Fruit fly (Drosophila melanogaster) whole organism, pupa: ENCODE measurements around the gene CG6576.
A peak's percentile ranks its signal among the peaks of the same experiment; 100 is the strongest.

ENCODE experiments used
- CG10348 ChIP-seq: fragments of 200-800 bp; sonication (Bioruptor generic); IDR thresholded peaks from 2 replicates; pipeline ENCODE4 v1.3.6; 2022; ENCODE audit warnings: missing biosample characterization, missing genetic modification characterization
- CG14655 ChIP-seq: fragments of 200-800 bp; sonication (Bioruptor generic); optimal IDR thresholded peaks from 3 replicates; lab custom pipeline; 2017; ENCODE audit warnings: mild to moderate bottlenecking, missing biosample characterization, missing genetic modification reagents, missing genetic modification characterization
- CG15710 ChIP-seq: fragments of 200-800 bp; sonication (Bioruptor generic); optimal IDR thresholded peaks from 2 replicates; lab custom pipeline; 2018; ENCODE audit warnings: missing biosample characterization, mild to moderate bottlenecking, missing genetic modification characterization, moderate library complexity
- CG17806 ChIP-seq: fragments of 200-800 bp; sonication (Bioruptor generic); optimal IDR thresholded peaks from 2 replicates; lab custom pipeline; 2018; ENCODE audit warnings: missing biosample characterization, mild to moderate bottlenecking, missing genetic modification characterization, moderate library complexity
- CG32121 ChIP-seq: fragments of 200-800 bp; sonication (Bioruptor generic); IDR thresholded peaks from 2 replicates; pipeline ENCODE4 v1.3.6; 2022; ENCODE audit warnings: missing biosample characterization, missing genetic modification characterization
- CG34367 ChIP-seq: fragments of 200-800 bp; sonication (Bioruptor generic); optimal IDR thresholded peaks from 2 replicates; lab custom pipeline; 2018; ENCODE audit warnings: missing biosample characterization, mild to moderate bottlenecking, missing genetic modification characterization
- CG8159 ChIP-seq: fragments of 200-800 bp; sonication (Bioruptor generic); optimal IDR thresholded peaks from 3 replicates; lab custom pipeline; 2018; ENCODE audit warnings: missing biosample characterization, mild to moderate bottlenecking, missing genetic modification characterization, moderate library complexity
- CG8301 ChIP-seq: fragments of 200-800 bp; sonication (Bioruptor generic); optimal IDR thresholded peaks from 2 replicates; lab custom pipeline; 2018; ENCODE audit warnings: missing biosample characterization, mild to moderate bottlenecking, missing genetic modification characterization
- D1 ChIP-seq: fragments of 200-800 bp; sonication (Bioruptor generic); optimal IDR thresholded peaks from 2 replicates; lab custom pipeline; 2018; ENCODE audit warnings: missing biosample characterization, mild to moderate bottlenecking, missing genetic modification characterization, moderate library complexity
- EcR ChIP-seq: fragments of 200-800 bp; sonication (Bioruptor generic); optimal IDR thresholded peaks from 3 replicates; lab custom pipeline; 2019; ENCODE audit warnings: missing biosample characterization, missing genetic modification characterization, mild to moderate bottlenecking, moderate library complexity, missing genetic modification reagents
- Ets98B ChIP-seq: fragments of 200-800 bp; sonication (Bioruptor generic); IDR thresholded peaks from 2 replicates; pipeline ENCODE4 v1.3.6; 2022; ENCODE audit warnings: missing biosample characterization, missing genetic modification characterization
- Pif1A ChIP-seq: fragments of 200-800 bp; sonication (Bioruptor generic); optimal IDR thresholded peaks from 3 replicates; lab custom pipeline; 2016; ENCODE audit warnings: missing biosample characterization, missing genetic modification characterization
- Pif1B ChIP-seq: fragments of 200-800 bp; sonication (Bioruptor generic); optimal IDR thresholded peaks from 3 replicates; lab custom pipeline; 2016; ENCODE audit warnings: missing biosample characterization, missing genetic modification characterization
- gl ChIP-seq: fragments of 200-800 bp; sonication (Bioruptor generic); optimal IDR thresholded peaks from 2 replicates; lab custom pipeline; 2018; ENCODE audit warnings: missing biosample characterization, mild to moderate bottlenecking, missing genetic modification characterization

DNA sequence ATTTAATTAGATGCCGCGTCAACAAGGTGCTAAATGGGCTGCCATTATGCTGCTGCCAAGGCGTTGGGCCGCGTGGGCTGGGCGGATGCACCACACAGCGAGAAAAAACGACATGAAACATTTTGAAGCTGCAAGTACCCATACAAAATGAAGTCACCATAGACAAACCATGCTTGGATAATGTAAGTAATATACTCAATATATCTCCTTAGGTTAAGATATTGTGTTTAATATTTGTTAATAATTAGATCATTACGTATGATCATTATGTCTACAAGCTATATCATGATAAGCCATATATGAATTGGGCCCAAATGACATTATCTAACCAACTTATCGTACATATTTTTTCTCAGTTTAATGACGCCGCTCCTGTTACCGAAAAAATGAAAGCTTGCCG is 39.8 kb upstream of the CG6576 start:
- TF ChIP-seq Pif1B (no peak), CG8159 (tag; lab: Kevin White, UChicago) (peak; percentile 46), Ets98B (GFP tag; lab: Robert Waterston, UW) (no peak), CG10348 (GFP tag; lab: Robert Waterston, UW) (no peak), D1 (no peak), Pif1A (GFP tag; lab: Kevin White, UChicago) (peak; percentile 31), CG15710 (tag; lab: Kevin White, UChicago) (peak; percentile 19), CG17806 (peak; percentile 33), CG8301 (peak; percentile 17), EcR (GFP tag; lab: Kevin White, UChicago) (no peak), CG32121 (GFP tag; lab: Robert Waterston, UW) (no peak), CG34367 (tag; lab: Kevin White, UChicago) (peak; percentile 4), gl (no peak), CG14655 (GFP tag; lab: Kevin White, UChicago) (peak; percentile 54)
